Worm (Caenorhabditis elegans) whole organism, L3 larva: ENCODE measurements around the gene rbm-17.

ENCODE experiments used
- aly-2 ChIP-seq: fragments of 150-350 bp; optimal IDR thresholded peaks from 2 replicates; lab custom pipeline; 2014; ENCODE audit warnings: missing biosample characterization, missing genetic modification characterization
- ama-1 ChIP-seq: fragments of 150-350 bp; optimal IDR thresholded peaks from 2 replicates; lab custom pipeline; 2018
- ceh-82 ChIP-seq: fragments of 150-350 bp; optimal IDR thresholded peaks from 2 replicates; lab custom pipeline; 2014; ENCODE audit warnings: missing biosample characterization, missing genetic modification characterization
- lin-15B ChIP-seq: fragments of 150-350 bp; optimal IDR thresholded peaks from 2 replicates; lab custom pipeline; 2014; ENCODE audit warnings: missing biosample characterization, missing genetic modification characterization
- nhr-23 ChIP-seq: fragments of 150-350 bp; optimal IDR thresholded peaks from 2 replicates; lab custom pipeline; 2014; ENCODE audit warnings: missing biosample characterization, missing genetic modification reagents, missing genetic modification characterization
- nhr-237 ChIP-seq: fragments of 150-350 bp; optimal IDR thresholded peaks from 2 replicates; lab custom pipeline; 2014; ENCODE audit warnings: missing biosample characterization, missing genetic modification characterization
- nhr-76 ChIP-seq: fragments of 150-350 bp; sonication (generic microtip); optimal IDR thresholded peaks from 5 replicates; lab custom pipeline; 2014; ENCODE audit warnings: missing biosample characterization, missing genetic modification characterization
- nhr-77 ChIP-seq: fragments of 150-350 bp; optimal IDR thresholded peaks from 2 replicates; lab custom pipeline; 2014; ENCODE audit warnings: missing biosample characterization, missing genetic modification characterization
- pqm-1 ChIP-seq: fragments of 150-350 bp; optimal IDR thresholded peaks from 2 replicates; lab custom pipeline; 2017; ENCODE audit warnings: missing biosample characterization, missing genetic modification characterization, inconsistent platforms
- unc-62 ChIP-seq: fragments of 150-350 bp; sonication (generic microtip); optimal IDR thresholded peaks from 4 replicates; lab custom pipeline; 2014; ENCODE audit warnings: missing biosample characterization, missing genetic modification reagents, missing genetic modification characterization

DNA sequence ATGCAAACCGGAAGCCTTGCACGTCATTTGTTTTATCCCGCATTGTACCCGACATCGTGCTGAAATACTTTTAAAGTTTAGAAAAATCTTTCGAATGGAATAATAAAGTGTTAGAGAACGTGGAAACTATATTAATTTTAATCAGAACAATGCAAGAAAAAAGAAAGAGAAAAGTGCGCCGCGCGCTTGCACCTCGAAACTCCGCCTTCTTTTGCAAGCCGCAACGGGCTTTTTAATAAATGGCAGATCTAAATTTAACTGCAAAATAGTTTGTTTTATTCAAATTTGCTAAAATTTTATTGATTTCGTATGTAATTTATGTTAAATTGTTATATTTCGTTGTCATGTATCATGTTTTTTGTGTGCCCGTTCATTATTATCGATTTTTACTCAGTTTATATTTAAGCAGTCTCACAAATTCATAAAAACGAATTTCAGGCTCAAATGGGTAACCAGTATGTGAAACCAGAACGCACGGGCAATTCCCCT, 13.9 kb downstream of the rbm-17 start, which contains the start of the genes acl-3 and ndub-6:
- TF ChIP-seq pqm-1 (tag; lab: Kevin White, UChicago) (no peak), aly-2 (tag; lab: Kevin White, UChicago) (no peak), nhr-77 (tag; lab: Kevin White, UChicago) (no peak), ama-1 (lab: Kevin White, UChicago) (no peak), lin-15B (tag; lab: Kevin White, UChicago) (no peak), nhr-23 (no peak), nhr-76 (tag; lab: Kevin White, UChicago) (no peak), nhr-237 (no peak), ceh-82 (tag; lab: Kevin White, UChicago) (no peak), unc-62 (GFP tag; lab: Kevin White, UChicago) (no peak)
